Worm (Caenorhabditis elegans): Measurements from ENCODE around the gene cash-1.
A peak's percentile ranks its signal among the peaks of the same experiment; 100 is the strongest.

ce11 chrV:10333843-10334242 lies 28.2 kb upstream of the cash-1 start:
- TF ChIP-seq ztf-22 (GFP tag; optimal IDR thresholded peaks at IDR 0.05): peak; percentile 63
- no peak for TF ChIP-seq K12H6.12 (tag; optimal IDR thresholded peaks at IDR 0.05)
- TF ChIP-seq K11D2.4 (GFP tag; IDR thresholded peaks at IDR 0.05): no peak

Measured in whole organism, young adult.